Worm (Caenorhabditis elegans): Measurements from ENCODE around the gene dmd-3.

ce11 chrV:19673298-19673903 lies 18.4 kb upstream of the dmd-3 start:
- TF ChIP-seq ztf-4 (tag; optimal IDR thresholded peaks at IDR 0.05) (no peak), unc-62 (GFP tag; optimal IDR thresholded peaks at IDR 0.05) (no peak), fkh-2 (tag; optimal IDR thresholded peaks at IDR 0.05) (no peak), zag-1 (tag; optimal IDR thresholded peaks at IDR 0.05) (no peak), jun-1 (tag; optimal IDR thresholded peaks at IDR 0.05) (no peak), ceh-9 (tag; optimal IDR thresholded peaks at IDR 0.05) (no peak), aly-2 (tag; optimal IDR thresholded peaks at IDR 0.05) (no peak), egl-27 (tag; optimal IDR thresholded peaks at IDR 0.05) (no peak), ZK546.5 (tag; optimal IDR thresholded peaks at IDR 0.05) (no peak), nhr-237 (tag; optimal IDR thresholded peaks at IDR 0.05) (no peak), nhr-77 (tag; optimal IDR thresholded peaks at IDR 0.05) (no peak), mml-1 (tag; optimal IDR thresholded peaks at IDR 0.05) (no peak), ceh-16 (tag; optimal IDR thresholded peaks at IDR 0.05) (no peak)
